Worm (Caenorhabditis elegans) whole organism, L3 larva: ENCODE results near the gene cest-6.

Source experiments
- ceh-16 ChIP-seq: sonication (generic microtip); optimal IDR thresholded peaks from 2 replicates; lab custom pipeline; 2017; ENCODE audit warnings: missing biosample characterization, missing genetic modification characterization
- lin-39 ChIP-seq: fragments of 150-350 bp; optimal IDR thresholded peaks from 2 replicates; lab custom pipeline; 2018; ENCODE audit warnings: missing biosample characterization, missing genetic modification reagents, missing genetic modification characterization
- pqm-1 ChIP-seq: fragments of 150-350 bp; optimal IDR thresholded peaks from 2 replicates; lab custom pipeline; 2017; ENCODE audit warnings: missing biosample characterization, missing genetic modification characterization, inconsistent platforms
- snpc-4 ChIP-seq: fragments of 150-350 bp; optimal IDR thresholded peaks from 2 replicates; lab custom pipeline; 2014; ENCODE audit warnings: missing biosample characterization, missing genetic modification characterization

DNA sequence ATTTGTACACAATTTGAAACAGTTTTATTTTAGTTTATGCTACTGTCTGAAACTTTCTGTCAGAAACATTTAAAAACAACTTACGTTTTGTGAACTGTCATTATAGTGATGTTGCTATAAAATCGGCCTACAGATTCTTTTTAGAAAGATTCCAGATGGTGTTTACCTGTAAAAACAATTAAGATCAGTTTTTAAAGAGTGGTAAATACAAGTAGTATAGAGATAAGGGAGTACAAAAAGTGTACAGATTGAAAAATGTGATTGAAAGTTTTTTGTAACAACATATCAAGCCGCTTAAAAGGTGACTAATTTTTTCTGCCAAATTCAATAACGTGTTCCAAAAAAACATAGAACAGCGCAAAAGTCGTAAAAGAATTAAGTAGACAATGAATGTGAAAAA lies 9.2 kb upstream of the cest-6 start, which contains the start of gene npr-12:
- TF ChIP-seq ceh-16 = no peak
- no peak for TF ChIP-seq snpc-4
- no peak for TF ChIP-seq lin-39 (tag; lab: Kevin White, UChicago)
- TF ChIP-seq pqm-1 (tag; lab: Kevin White, UChicago) = no peak
